Worm (Caenorhabditis elegans) whole organism, mixed stage, embryonic: ENCODE data around the gene ets-8.

ENCODE experiments used
- elt-3 ChIP-seq: fragments of 150-350 bp; optimal IDR thresholded peaks from 2 replicates; lab custom pipeline; 2014; ENCODE audit warnings: missing biosample characterization, missing genetic modification characterization
- mab-5 ChIP-seq: fragments of 150-350 bp; optimal IDR thresholded peaks from 2 replicates; lab custom pipeline; 2014; ENCODE audit warnings: missing biosample characterization, missing genetic modification characterization
- sem-2 ChIP-seq: fragments of 200-800 bp; sonication (Bioruptor generic); optimal IDR thresholded peaks from 2 replicates; lab custom pipeline; 2018; ENCODE audit warnings: mild to moderate bottlenecking, missing genetic modification characterization, missing compliant biosample characterization
- snpc-4 ChIP-seq: fragments of 150-350 bp; optimal IDR thresholded peaks from 2 replicates; lab custom pipeline; 2014; ENCODE audit warnings: missing biosample characterization, missing genetic modification characterization

DNA sequence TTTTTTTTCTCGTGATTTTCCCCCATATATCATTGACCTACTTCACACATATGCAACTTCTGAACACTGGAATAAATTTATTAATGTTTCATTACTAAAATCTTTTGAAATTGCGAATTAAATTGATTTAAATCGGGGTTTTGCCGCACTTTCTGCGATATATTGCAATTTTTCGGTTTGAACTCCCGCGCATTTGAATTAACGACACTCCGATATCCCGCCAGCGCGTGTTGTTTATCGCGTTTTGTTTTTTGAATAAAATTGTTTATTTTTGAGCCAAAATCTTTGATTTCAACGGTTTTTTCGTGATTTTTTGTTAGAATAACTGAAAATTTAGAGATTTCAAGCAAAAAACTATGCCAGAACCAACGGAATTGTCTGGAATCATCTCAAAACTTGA is 17.4 kb upstream of the ets-8 start, which contains the start of gene Y104H12D.2:
- TF ChIP-seq elt-3 (tag; lab: Kevin White, UChicago) (no peak), snpc-4 (no peak), mab-5 (no peak), sem-2 (no peak)
